Fruit fly (Drosophila melanogaster): ENCODE measurements around the gene ymp.

ymp gene

DNA sequence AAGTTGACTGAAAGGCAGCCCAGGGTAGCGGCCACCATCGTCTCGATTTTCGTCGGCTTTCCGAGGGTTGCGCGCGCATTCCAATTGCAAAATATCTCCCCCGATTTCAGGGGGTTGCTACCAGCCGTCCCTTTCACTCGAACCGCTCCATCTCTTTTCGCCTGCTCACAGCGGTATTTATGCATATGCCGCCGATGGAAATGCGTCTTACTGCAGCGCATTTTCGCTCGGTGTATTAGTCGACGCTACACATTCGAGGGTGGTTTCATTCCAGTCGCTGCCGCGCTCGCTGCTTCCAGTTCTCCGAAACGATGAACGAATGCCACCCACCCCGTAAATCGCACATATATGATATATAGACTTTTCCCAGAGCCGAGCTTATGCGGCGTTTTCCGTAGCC lies 19.8 kb downstream of the ymp start (continued):
- TF ChIP-seq pan (optimal IDR thresholded peaks at IDR 0.05) (no peak), pan (GFP tag; optimal IDR thresholded peaks at IDR 0.05 in 1 of 2, IDR thresholded peaks at IDR 0.05 in 1 of 2) (peak in 1 of 2 experiments; percentile 29), HHEX (GFP tag; optimal IDR thresholded peaks at IDR 0.05) (no peak), CG6791 (GFP tag; IDR thresholded peaks at IDR 0.05; ENCODE audit: partially characterized antibody) (no peak), CG13894 (tag; optimal IDR thresholded peaks at IDR 0.05) (peak; percentile 48), Adf1 (GFP tag; IDR thresholded peaks at IDR 0.05) (peak; percentile 53; the same call in 1 of the 2 replicates), kni (GFP tag; optimal IDR thresholded peaks at IDR 0.05) (peak; percentile 49), CG30431 (GFP tag; optimal IDR thresholded peaks at IDR 0.05) (no peak), CG5953 (GFP tag; IDR thresholded peaks at IDR 0.05) (no peak), CG9215 (GFP tag; IDR thresholded peaks at IDR 0.05) (no peak), CG11085 (GFP tag; IDR thresholded peaks at IDR 0.05) (no peak), CG11695 (GFP tag; IDR thresholded peaks at IDR 0.05) (no peak), oc (tag; optimal IDR thresholded peaks at IDR 0.05) (peak; percentile 7), z (GFP tag; IDR thresholded peaks at IDR 0.05) (no peak), stc (GFP tag; IDR thresholded peaks at IDR 0.05) (no peak), Deaf1 (tag; optimal IDR thresholded peaks at IDR 0.05) (peak; percentile 90), cad (GFP tag; optimal IDR thresholded peaks at IDR 0.05) (no peak), tap (tag; optimal IDR thresholded peaks at IDR 0.05) (no peak), bsh (GFP tag; optimal IDR thresholded peaks at IDR 0.05) (no peak), Side (GFP tag; optimal IDR thresholded peaks at IDR 0.05) (no peak), Taf1 (GFP tag; IDR thresholded peaks at IDR 0.05) (no peak), CG4730 (GFP tag; IDR thresholded peaks at IDR 0.05) (no peak), Ravus (GFP tag; IDR thresholded peaks at IDR 0.05) (no peak), Stat92E (GFP tag; optimal IDR thresholded peaks at IDR 0.05) (no peak), ase (GFP tag; IDR thresholded peaks at IDR 0.05) (no peak), TFAM (GFP tag; optimal IDR thresholded peaks at IDR 0.05) (no peak), lbe (GFP tag; optimal IDR thresholded peaks at IDR 0.05) (no peak), esg (GFP tag; conservative IDR thresholded peaks at IDR 0.05) (no peak), CG10543 (GFP tag; optimal IDR thresholded peaks at IDR 0.05) (peak; percentile 26), CG8089 (GFP tag; optimal IDR thresholded peaks at IDR 0.05) (no peak), slbo (GFP tag; IDR thresholded peaks at IDR 0.05) (0 out of 2 replicates have a peak, but pooled peaks have one; percentile 13), Spps (tag; optimal IDR thresholded peaks at IDR 0.05) (no peak)

DNA sequence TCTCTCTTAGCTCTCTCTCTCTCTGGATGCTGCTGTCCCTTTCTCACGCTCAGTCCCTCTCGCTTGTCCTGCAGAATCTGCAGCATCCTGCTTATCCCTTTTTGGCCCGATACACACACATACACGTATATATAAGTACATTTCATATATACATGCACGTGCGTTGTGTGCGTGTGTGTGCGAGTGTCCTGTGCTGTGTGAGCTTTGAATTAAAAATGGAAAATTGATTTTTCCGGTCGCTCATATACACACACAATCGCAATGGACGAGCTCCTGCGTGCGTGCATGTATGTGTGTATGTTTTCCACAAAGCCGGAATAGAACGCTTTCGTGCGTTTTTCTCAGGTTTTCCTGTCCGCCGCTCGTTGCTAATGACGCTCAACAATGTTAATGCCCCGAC lies 20.4 kb downstream of the ymp start:
- peak; percentile 62 for TF ChIP-seq CG1832 (GFP tag; optimal IDR thresholded peaks at IDR 0.05)
- TF ChIP-seq CG3281 (GFP tag; optimal IDR thresholded peaks at IDR 0.05): no peak
- TF ChIP-seq cg (GFP tag; optimal IDR thresholded peaks at IDR 0.05): peak; percentile 66
- TF ChIP-seq onecut (GFP tag; IDR thresholded peaks at IDR 0.05): peak; percentile 91
- 0 out of 2 replicates have a peak, but pooled peaks have one; percentile 14 for TF ChIP-seq Atf6 (GFP tag; IDR thresholded peaks at IDR 0.05)
- TF ChIP-seq Ets65A (GFP tag): peak; percentile 49
- TF ChIP-seq Trl (optimal IDR thresholded peaks at IDR 0.05): peak; percentile 48
- no peak for TF ChIP-seq Trl (GFP tag; optimal IDR thresholded peaks at IDR 0.05)
- TF ChIP-seq CG4360 (GFP tag; IDR thresholded peaks at IDR 0.05): no peak

- peak; percentile 70 for TF ChIP-seq kni (GFP tag; optimal IDR thresholded peaks at IDR 0.05)
- peak; percentile 64 for TF ChIP-seq D (optimal IDR thresholded peaks at IDR 0.05)
- no peak for TF ChIP-seq D (GFP tag; optimal IDR thresholded peaks at IDR 0.05)
- TF ChIP-seq Opbp (GFP tag; IDR thresholded peaks at IDR 0.05; ENCODE audit: partially characterized antibody): 0 out of 3 replicates have a peak, but pooled peaks have one; percentile 18
- TF ChIP-seq crol (GFP tag; IDR thresholded peaks at IDR 0.05): peak; percentile 21; the same call in 1 of the 2 replicates
- TF ChIP-seq Bdp1 (GFP tag; optimal IDR thresholded peaks at IDR 0.05): no peak
- no peak for TF ChIP-seq org-1 (GFP tag; optimal IDR thresholded peaks at IDR 0.05)
- TF ChIP-seq CG33557 (GFP tag; optimal IDR thresholded peaks at IDR 0.05): no peak
- no peak for TF ChIP-seq CG5180 (GFP tag; optimal IDR thresholded peaks at IDR 0.05)
- TF ChIP-seq pros (GFP tag; optimal IDR thresholded peaks at IDR 0.05): peak; percentile 96
- TF ChIP-seq seq (GFP tag; IDR thresholded peaks at IDR 0.05): no peak
These were observed 21.2 kb downstream of the ymp start for dm6 chr3R:25587708-25588107.

Data from whole organism, embryonic.